Fruit fly (Drosophila melanogaster): Measurements from ENCODE around the gene Dim1.

Dim1 gene

dm6 chr2L:4448582-4449016 lies 45.5 kb downstream of the Dim1 start, which contains the start of gene MFS18:
TSS of gene MFS18 (minus strand) at chr2L:4448635.
- peak; percentile 100 for TF ChIP-seq CG17806 (tag; optimal IDR thresholded peaks at IDR 0.05)
- TF ChIP-seq CG9948 (tag; optimal IDR thresholded peaks at IDR 0.05) = peak; percentile 98
- TF ChIP-seq CG4496 (GFP tag; IDR thresholded peaks at IDR 0.05) = peak; percentile 99
- TF ChIP-seq Ets98B (GFP tag; IDR thresholded peaks at IDR 0.05) = peak; percentile 99
- TF ChIP-seq Snoo (tag; optimal IDR thresholded peaks at IDR 0.05) = peak; percentile 97
- peak; percentile 96 for TF ChIP-seq Pif1B (GFP tag; optimal IDR thresholded peaks at IDR 0.05)
- peak; percentile 99 for TF ChIP-seq CG8159 (tag; optimal IDR thresholded peaks at IDR 0.05)
- TF ChIP-seq CG32121 (GFP tag; IDR thresholded peaks at IDR 0.05) = peak; percentile 99
- TF ChIP-seq CG34367 (tag; optimal IDR thresholded peaks at IDR 0.05) = peak; percentile 88
- TF ChIP-seq CG12605 (GFP tag; IDR thresholded peaks at IDR 0.05) = peak; percentile 98
- TF ChIP-seq CG10348 (GFP tag; IDR thresholded peaks at IDR 0.05) = peak; percentile 81
- peak; percentile 99 for TF ChIP-seq CG14655 (GFP tag; optimal IDR thresholded peaks at IDR 0.05)
- peak; percentile 99 for TF ChIP-seq D1 (tag; optimal IDR thresholded peaks at IDR 0.05)
- TF ChIP-seq CG13204 (GFP tag; optimal IDR thresholded peaks at IDR 0.05) = no peak
- TF ChIP-seq CG8301 (tag; optimal IDR thresholded peaks at IDR 0.05) = peak; percentile 99
- peak; percentile 96 for TF ChIP-seq gl (tag; optimal IDR thresholded peaks at IDR 0.05)
- TF ChIP-seq rn (GFP tag; IDR thresholded peaks at IDR 0.05) = peak; percentile 98
- TF ChIP-seq CG15710 (tag; optimal IDR thresholded peaks at IDR 0.05) = peak; percentile 90
- TF ChIP-seq EcR (GFP tag; optimal IDR thresholded peaks at IDR 0.05) = peak; percentile 30
- TF ChIP-seq Pif1A (GFP tag; optimal IDR thresholded peaks at IDR 0.05) = no peak
- TF ChIP-seq fd96Ca (GFP tag; IDR thresholded peaks at IDR 0.05) = peak; percentile 97

dm6 chr2L:4452798-4453197 lies 49.7 kb downstream of the Dim1 start, which contains the start of gene CG15439:
TSS of gene CG15439 (minus strand) at chr2L:4453038.
- TF ChIP-seq CG34367 (tag; optimal IDR thresholded peaks at IDR 0.05) (no peak), CG12605 (GFP tag; IDR thresholded peaks at IDR 0.05) (no peak), gl (tag; optimal IDR thresholded peaks at IDR 0.05) (no peak), CG4496 (GFP tag; IDR thresholded peaks at IDR 0.05) (no peak), rn (GFP tag; IDR thresholded peaks at IDR 0.05) (no peak), CG9948 (tag; optimal IDR thresholded peaks at IDR 0.05) (no peak), CG17806 (tag; optimal IDR thresholded peaks at IDR 0.05) (no peak), CG8159 (tag; optimal IDR thresholded peaks at IDR 0.05) (no peak), CG14655 (GFP tag; optimal IDR thresholded peaks at IDR 0.05) (no peak), CG8301 (tag; optimal IDR thresholded peaks at IDR 0.05) (no peak), D1 (tag; optimal IDR thresholded peaks at IDR 0.05) (no peak), CG13204 (GFP tag; optimal IDR thresholded peaks at IDR 0.05) (no peak), CG10348 (GFP tag; IDR thresholded peaks at IDR 0.05) (no peak), Pif1B (GFP tag; optimal IDR thresholded peaks at IDR 0.05) (no peak)
